Fruit fly (Drosophila melanogaster) whole organism, embryonic: Measurements from ENCODE around the gene Cont.
A peak's percentile ranks its signal among the peaks of the same experiment; 100 is the strongest.

Source experiments
- Awh ChIP-seq: fragments of 200-800 bp; sonication (Bioruptor generic); IDR thresholded peaks from 2 replicates; pipeline ENCODE4, ENCODE4 v1.3.6; 2022; ENCODE audit warnings: missing biosample characterization, missing genetic modification characterization
- Blimp-1 ChIP-seq: fragments of 200-800 bp; sonication (Bioruptor generic); optimal IDR thresholded peaks from 3 replicates; lab custom pipeline; 2018; ENCODE audit warnings: missing biosample characterization, missing genetic modification characterization, mild to moderate bottlenecking, moderate library complexity, missing genetic modification reagents
- Bteb2 ChIP-seq: fragments of 200-800 bp; sonication (Bioruptor generic); optimal IDR thresholded peaks from 2 replicates; lab custom pipeline; 2016; ENCODE audit warnings: missing biosample characterization, missing genetic modification characterization
- CG11085 ChIP-seq: fragments of 200-800 bp; sonication (Bioruptor generic); IDR thresholded peaks from 2 replicates; pipeline ENCODE4 v1.3.6; 2022; ENCODE audit warnings: missing biosample characterization, missing genetic modification characterization
- CG11093 ChIP-seq: fragments of 200-800 bp; sonication (Bioruptor generic); IDR thresholded peaks from 3 replicates; pipeline ENCODE4 v1.3.6; 2022; ENCODE audit warnings: missing biosample characterization, missing genetic modification characterization
- CG11560 ChIP-seq: fragments of 200-800 bp; sonication (Bioruptor generic); IDR thresholded peaks from 3 replicates; pipeline ENCODE4 v1.3.6; 2022; ENCODE audit warnings: missing biosample characterization, missing genetic modification characterization
- CG12104 ChIP-seq: fragments of 200-800 bp; sonication (Bioruptor generic); optimal IDR thresholded peaks from 3 replicates; lab custom pipeline; 2016; ENCODE audit warnings: missing biosample characterization, missing genetic modification characterization
- CG12299 ChIP-seq: fragments of 200-800 bp; sonication (Bioruptor generic); optimal IDR thresholded peaks from 2 replicates; lab custom pipeline; 2018; ENCODE audit warnings: missing biosample characterization, mild to moderate bottlenecking, missing genetic modification characterization
- CG12659 ChIP-seq: fragments of 200-800 bp; sonication (Bioruptor generic); optimal IDR thresholded peaks from 3 replicates; lab custom pipeline; 2017; ENCODE audit warnings: mild to moderate bottlenecking, missing biosample characterization, missing genetic modification reagents, missing genetic modification characterization
- CG15696 ChIP-seq: fragments of 200-800 bp; sonication (Bioruptor generic); optimal IDR thresholded peaks from 2 replicates; lab custom pipeline; 2019; ENCODE audit warnings: missing biosample characterization, mild to moderate bottlenecking, missing genetic modification characterization, moderate library complexity
- CG17385 ChIP-seq: fragments of 200-800 bp; sonication (Bioruptor generic); optimal IDR thresholded peaks from 3 replicates; lab custom pipeline; 2018; ENCODE audit warnings: missing biosample characterization, mild to moderate bottlenecking, missing genetic modification characterization
- CG18011 ChIP-seq: fragments of 200-800 bp; sonication (Bioruptor generic); optimal IDR thresholded peaks from 2 replicates; lab custom pipeline; 2017; ENCODE audit warnings: missing biosample characterization, missing genetic modification characterization, mild to moderate bottlenecking, moderate library complexity, missing genotype
- CG18262 ChIP-seq: fragments of 200-800 bp; optimal IDR thresholded peaks from 3 replicates; lab custom pipeline; 2019; ENCODE audit warnings: missing biosample characterization, mild to moderate bottlenecking, missing genetic modification characterization, moderate library complexity
- CG1832 ChIP-seq: fragments of 200-800 bp; sonication (Bioruptor generic); optimal IDR thresholded peaks from 2 replicates; lab custom pipeline; 2017; ENCODE audit warnings: missing biosample characterization, mild to moderate bottlenecking, missing genetic modification characterization, inconsistent platforms
- CG2875 ChIP-seq: fragments of 200-800 bp; sonication (Bioruptor generic); optimal IDR thresholded peaks from 2 replicates; lab custom pipeline; 2017; ENCODE audit warnings: missing biosample characterization, mild to moderate bottlenecking, missing genetic modification characterization, missing genetic modification reagents
- CG34376 ChIP-seq: fragments of 200-800 bp; sonication (Bioruptor generic); optimal IDR thresholded peaks from 2 replicates; lab custom pipeline; 2018; ENCODE audit warnings: missing biosample characterization, mild to moderate bottlenecking, missing genetic modification characterization
- CG6654 ChIP-seq: fragments of 200-800 bp; sonication (Bioruptor generic); optimal IDR thresholded peaks from 2 replicates; lab custom pipeline; 2017; ENCODE audit warnings: missing biosample characterization, mild to moderate bottlenecking, missing genetic modification characterization
- CG6791 ChIP-seq: fragments of 200-800 bp; sonication (Bioruptor generic); IDR thresholded peaks from 3 replicates; pipeline ENCODE4 v1.3.6; 2022; ENCODE audit warnings: missing biosample characterization, missing genetic modification characterization; ENCODE audit not compliant: partially characterized antibody
- CG7839 ChIP-seq: fragments of 200-800 bp; sonication (Bioruptor generic); optimal IDR thresholded peaks from 3 replicates; lab custom pipeline; 2018; ENCODE audit warnings: missing biosample characterization, mild to moderate bottlenecking, missing genetic modification characterization, moderate library complexity
- CG9727 ChIP-seq: fragments of 200-800 bp; sonication (Bioruptor generic); optimal IDR thresholded peaks from 3 replicates; lab custom pipeline; 2017; ENCODE audit warnings: missing biosample characterization, mild to moderate bottlenecking, missing genetic modification characterization
- CG9876 ChIP-seq: fragments of 200-800 bp; sonication (Bioruptor generic); optimal IDR thresholded peaks from 2 replicates; lab custom pipeline; 2016; ENCODE audit warnings: missing biosample characterization, missing genetic modification characterization
- CG9932 ChIP-seq: fragments of 200-800 bp; sonication (Bioruptor generic); IDR thresholded peaks from 2 replicates; pipeline ENCODE4 v1.3.6; 2022; ENCODE audit warnings: missing biosample characterization, missing genetic modification characterization
- D ChIP-seq, 2 experiments: fragments of 200-800 bp in 1 of 2; fragments of >200 bp in 1 of 2; sonication (Bioruptor generic) in 1 of 2; optimal IDR thresholded peaks; 2 replicates in 1 of 2; 3 replicates in 1 of 2; lab custom pipeline; 2017; ENCODE audit warnings: mild to moderate bottlenecking in 1 of 2, missing biosample characterization in 1 of 2, missing genetic modification characterization in 1 of 2, missing genetic modification reagents in 1 of 2
- D19A ChIP-seq: fragments of 200-800 bp; optimal IDR thresholded peaks from 3 replicates; lab custom pipeline; 2019; ENCODE audit warnings: missing biosample characterization, mild to moderate bottlenecking, missing genetic modification characterization, moderate library complexity
- Dad ChIP-seq: fragments of 200-800 bp; sonication (Bioruptor generic); optimal IDR thresholded peaks from 3 replicates; lab custom pipeline; 2016; ENCODE audit warnings: missing biosample characterization, missing genetic modification characterization
- Dll ChIP-seq: fragments of 200-800 bp; sonication (Bioruptor generic); IDR thresholded peaks from 4 replicates; pipeline ENCODE4 v1.3.6; 2022; ENCODE audit warnings: missing biosample characterization, missing genetic modification characterization; ENCODE audit not compliant: partially characterized antibody
- Ets65A ChIP-seq: fragments of 200-800 bp; sonication (Bioruptor generic); peaks from one replicate; lab custom pipeline; 2016; ENCODE audit warnings: missing biosample characterization, missing genetic modification characterization
- HLHmδ ChIP-seq: fragments of 200-800 bp; sonication (Bioruptor generic); optimal IDR thresholded peaks from 2 replicates; lab custom pipeline; 2018; ENCODE audit warnings: missing biosample characterization, mild to moderate bottlenecking, missing genetic modification characterization, moderate library complexity
- Hmr ChIP-seq: fragments of 200-800 bp; sonication (Bioruptor generic); optimal IDR thresholded peaks from 3 replicates; lab custom pipeline; 2017; ENCODE audit warnings: mild to moderate bottlenecking, missing biosample characterization, missing genetic modification reagents, missing genetic modification characterization
- Hmx ChIP-seq: fragments of 200-800 bp; sonication (Bioruptor generic); optimal IDR thresholded peaks from 2 replicates; lab custom pipeline; 2016; ENCODE audit warnings: missing biosample characterization, missing genetic modification characterization
- Hr3 ChIP-seq: fragments of 200-800 bp; sonication (Bioruptor generic); optimal IDR thresholded peaks from 3 replicates; lab custom pipeline; 2016; ENCODE audit warnings: missing biosample characterization, missing genetic modification characterization
- Lhr ChIP-seq: fragments of 200-800 bp; sonication (Bioruptor generic); optimal IDR thresholded peaks from 3 replicates; lab custom pipeline; 2017; ENCODE audit warnings: mild to moderate bottlenecking, missing biosample characterization, missing genetic modification reagents, missing genetic modification characterization
- Opbp ChIP-seq: fragments of 200-800 bp; sonication (Bioruptor generic); IDR thresholded peaks from 3 replicates; pipeline ENCODE4 v1.3.6; 2022; ENCODE audit warnings: missing biosample characterization, missing genetic modification characterization; ENCODE audit not compliant: partially characterized antibody
- Scr ChIP-seq: fragments of 200-800 bp; sonication (Bioruptor generic); IDR thresholded peaks from 2 replicates; pipeline ENCODE4 v1.3.6; 2022; ENCODE audit warnings: missing biosample characterization, missing genetic modification characterization; ENCODE audit not compliant: partially characterized antibody
- cad ChIP-seq: fragments of >200 bp; optimal IDR thresholded peaks from 2 replicates; lab custom pipeline; 2017; ENCODE audit warnings: missing biosample characterization, missing genetic modification characterization
- corto ChIP-seq: fragments of 200-800 bp; sonication (Bioruptor generic); optimal IDR thresholded peaks from 2 replicates; lab custom pipeline; 2016; ENCODE audit warnings: missing biosample characterization, mild to moderate bottlenecking, missing genetic modification characterization, moderate library complexity
- emc ChIP-seq: fragments of 200-800 bp; sonication (Bioruptor generic); optimal IDR thresholded peaks from 2 replicates; lab custom pipeline; 2016; ENCODE audit warnings: missing biosample characterization, missing genetic modification characterization
- fd64A ChIP-seq: fragments of 200-800 bp; sonication (Bioruptor generic); optimal IDR thresholded peaks from 3 replicates; lab custom pipeline; 2018; ENCODE audit warnings: missing biosample characterization, mild to moderate bottlenecking, missing genetic modification characterization
- ftz-f1 ChIP-seq: fragments of 200-800 bp; sonication (Bioruptor generic); optimal IDR thresholded peaks from 2 replicates; lab custom pipeline; 2016; ENCODE audit warnings: missing biosample characterization, missing genetic modification characterization
- grn ChIP-seq: fragments of 200-800 bp; sonication (Bioruptor generic); optimal IDR thresholded peaks from 3 replicates; lab custom pipeline; 2017; ENCODE audit warnings: missing biosample characterization, missing genetic modification characterization
- insv ChIP-seq, 2 experiments: fragments of 200-800 bp; sonication (Bioruptor generic); optimal IDR thresholded peaks; 3 replicates each; lab custom pipeline; 2016 to 2018; ENCODE audit warnings: missing biosample characterization in 2 of 2, missing genetic modification characterization in 2 of 2
- knrl ChIP-seq: fragments of 200-800 bp; sonication (Bioruptor generic); IDR thresholded peaks from 3 replicates; pipeline ENCODE4 v1.3.6; 2022; ENCODE audit warnings: missing biosample characterization, missing genetic modification characterization; ENCODE audit not compliant: partially characterized antibody
- mam ChIP-seq: fragments of 200-800 bp; sonication (Bioruptor generic); optimal IDR thresholded peaks from 3 replicates; lab custom pipeline; 2016; ENCODE audit warnings: missing biosample characterization, missing genetic modification characterization
- pfk ChIP-seq: fragments of 200-800 bp; sonication (Bioruptor generic); optimal IDR thresholded peaks from 2 replicates; lab custom pipeline; 2018; ENCODE audit warnings: missing biosample characterization, mild to moderate bottlenecking, missing genetic modification characterization, moderate library complexity
- pum ChIP-seq: fragments of 200-800 bp; sonication (Bioruptor generic); optimal IDR thresholded peaks from 2 replicates; lab custom pipeline; 2016; ENCODE audit warnings: missing biosample characterization, missing genetic modification characterization
- tup ChIP-seq: fragments of 200-800 bp; sonication (Bioruptor generic); optimal IDR thresholded peaks from 2 replicates; lab custom pipeline; 2016; ENCODE audit warnings: missing biosample characterization, mild to moderate bottlenecking, missing genetic modification characterization, moderate library complexity
- wdn ChIP-seq: fragments of 200-800 bp; sonication (Bioruptor generic); IDR thresholded peaks from 2 replicates; pipeline ENCODE4 v1.3.6; 2022; ENCODE audit warnings: missing biosample characterization, missing genetic modification characterization
- zf30C ChIP-seq: fragments of 200-800 bp; sonication (Bioruptor generic); optimal IDR thresholded peaks from 3 replicates; lab custom pipeline; 2018; ENCODE audit warnings: missing biosample characterization, mild to moderate bottlenecking, missing genetic modification characterization

The Cont gene

DNA sequence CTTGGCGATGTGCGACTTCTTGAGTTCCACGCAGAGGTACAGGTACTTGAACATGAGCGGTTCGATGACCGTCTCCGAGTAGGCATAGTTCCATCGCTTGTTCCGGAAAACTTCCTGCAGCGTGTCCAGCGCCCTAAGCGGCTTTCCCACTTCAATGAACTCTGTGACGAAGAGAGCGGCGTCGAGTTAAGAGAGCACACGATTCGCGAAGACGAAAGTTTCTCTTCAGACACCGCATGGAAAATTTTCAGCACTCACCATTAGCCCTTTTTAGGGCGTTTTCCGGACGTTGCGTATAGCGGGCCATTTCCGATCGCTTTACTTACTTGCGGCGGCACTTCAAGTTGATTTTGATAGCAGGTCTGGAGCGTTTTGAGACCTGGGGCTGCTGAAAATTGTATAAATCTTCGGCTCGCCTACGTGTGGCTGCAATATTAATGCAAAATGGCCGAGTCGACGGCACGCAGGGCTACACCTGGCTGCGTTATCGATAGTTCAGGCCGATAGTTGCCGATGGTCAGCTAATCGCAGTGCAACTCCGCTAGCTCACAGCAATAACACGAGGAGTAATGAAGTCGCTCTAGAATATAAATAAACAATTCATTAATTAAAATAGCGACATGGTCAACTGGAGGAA is 52.5 kb downstream of the Cont start, which contains the start of the genes eIF3a and CG1074 (continued):
- TF ChIP-seq Scr (peak; percentile 97), Opbp (GFP tag; lab: Robert Waterston, UW) (peak; percentile 99), Blimp-1 (GFP tag; lab: Kevin White, UChicago) (no peak), CG15696 (tag; lab: Kevin White, UChicago) (peak; percentile 4), Hmx (GFP tag; lab: Kevin White, UChicago) (no peak), mam (peak; percentile 61), wdn (no peak), zf30C (no peak), HLHmδ (peak; percentile 92), pfk (peak; percentile 72), knrl (GFP tag; lab: Robert Waterston, UW) (peak; percentile 97), CG9876 (peak; percentile 36), CG18011 (peak; percentile 69), Hmr (GFP tag; lab: Kevin White, UChicago) (no peak), Bteb2 (GFP tag; lab: Kevin White, UChicago) (peak; percentile 31), CG17385 (GFP tag; lab: Kevin White, UChicago) (peak; percentile 73), CG34376 (GFP tag; lab: Kevin White, UChicago) (peak; percentile 89), CG6654 (no peak), cad (GFP tag; lab: Kevin White, UChicago) (no peak), Awh (GFP tag; lab: Robert Waterston, UW) (peak; percentile 32; the same call in 1 of the 2 replicates), ftz-f1 (peak; percentile 65), CG11560 (no peak), fd64A (GFP tag; lab: Kevin White, UChicago) (peak; percentile 60), Hr3 (GFP tag; lab: Kevin White, UChicago) (peak; percentile 26), Ets65A (GFP tag; lab: Kevin White, UChicago) (peak; percentile 95), CG18262 (tag; lab: Kevin White, UChicago) (peak; percentile 44), D19A (tag; lab: Kevin White, UChicago) (no peak), CG7839 (no peak), CG12659 (GFP tag; lab: Kevin White, UChicago) (peak; percentile 95), Lhr (GFP tag; lab: Kevin White, UChicago) (peak; percentile 68), corto (GFP tag; lab: Kevin White, UChicago) (no peak), emc (peak; percentile 28), D (optimal IDR thresholded peaks at IDR 0.05; lab: Kevin White, UChicago) (no peak), D (GFP tag; optimal IDR thresholded peaks at IDR 0.05; lab: Kevin White, UChicago) (no peak), CG2875 (GFP tag; lab: Kevin White, UChicago) (peak; percentile 7), CG6791 (GFP tag; lab: Robert Waterston, UW) (peak; percentile 98), Dad (GFP tag; lab: Kevin White, UChicago) (peak; percentile 75), pum (GFP tag; lab: Kevin White, UChicago) (peak; percentile 56), CG12104 (GFP tag; lab: Kevin White, UChicago) (peak; percentile 33), CG11093 (GFP tag; lab: Robert Waterston, UW) (0 out of 3 replicates have a peak, but pooled peaks have one; percentile 8), CG11085 (GFP tag; lab: Robert Waterston, UW) (peak; percentile 63; the same call in 1 of the 2 replicates), insv (GFP tag; optimal IDR thresholded peaks at IDR 0.05; lab: Kevin White, UChicago) (peak in 1 of 2 experiments; percentile 60), CG12299 (tag; lab: Kevin White, UChicago) (peak; percentile 60), grn (GFP tag; lab: Kevin White, UChicago) (no peak), tup (GFP tag; lab: Kevin White, UChicago) (peak; percentile 10), CG1832 (GFP tag; lab: Kevin White, UChicago) (no peak), Dll (GFP tag; lab: Robert Waterston, UW) (peak; percentile 91), CG9932 (GFP tag; lab: Robert Waterston, UW) (peak; percentile 84), CG9727 (peak; percentile 78)
